Fruit fly (Drosophila melanogaster) whole organism, prepupa: ENCODE measurements around the gene SPH93.

Source experiments
- Blimp-1 ChIP-seq: fragments of 200-800 bp; sonication (Bioruptor generic); optimal IDR thresholded peaks from 3 replicates; lab custom pipeline; 2017; ENCODE audit warnings: missing biosample characterization, missing genetic modification characterization, mild to moderate bottlenecking, moderate library complexity, missing genetic modification reagents
- CG10631 ChIP-seq: fragments of 200-800 bp; sonication (Bioruptor generic); optimal IDR thresholded peaks from 2 replicates; lab custom pipeline; 2016; ENCODE audit warnings: missing biosample characterization, missing genetic modification characterization
- CG10669 ChIP-seq: fragments of 200-800 bp; sonication (Bioruptor generic); optimal IDR thresholded peaks from 3 replicates; lab custom pipeline; 2018; ENCODE audit warnings: missing biosample characterization, mild to moderate bottlenecking, missing genetic modification characterization, moderate library complexity
- CG11762 ChIP-seq: fragments of 200-800 bp; sonication (Bioruptor generic); optimal IDR thresholded peaks from 3 replicates; lab custom pipeline; 2016; ENCODE audit warnings: missing biosample characterization, missing genetic modification characterization; ENCODE audit not compliant: insufficient read depth
- CG15336 ChIP-seq: fragments of 200-800 bp; sonication (Bioruptor generic); IDR thresholded peaks from 2 replicates; pipeline ENCODE4 v1.3.6; 2022; ENCODE audit warnings: missing biosample characterization, missing genetic modification characterization
- CG1621 ChIP-seq: fragments of 200-800 bp; sonication (Bioruptor generic); optimal IDR thresholded peaks from 3 replicates; lab custom pipeline; 2018; ENCODE audit warnings: missing biosample characterization, mild to moderate bottlenecking, missing genetic modification characterization
- CG16779 ChIP-seq: fragments of 200-800 bp; sonication (Bioruptor generic); optimal IDR thresholded peaks from 3 replicates; lab custom pipeline; 2017; ENCODE audit warnings: missing biosample characterization, mild to moderate bottlenecking, missing genetic modification characterization
- CG3032 ChIP-seq: fragments of 200-800 bp; optimal IDR thresholded peaks from 2 replicates; lab custom pipeline; 2019; ENCODE audit warnings: missing biosample characterization, mild to moderate bottlenecking, missing genetic modification characterization, moderate library complexity
- CG31627 ChIP-seq: fragments of 200-800 bp; sonication (Bioruptor generic); optimal IDR thresholded peaks from 3 replicates; lab custom pipeline; 2016; ENCODE audit warnings: missing biosample characterization, missing genetic modification characterization
- CG32006 ChIP-seq: fragments of 200-800 bp; sonication (Bioruptor generic); optimal IDR thresholded peaks from 3 replicates; lab custom pipeline; 2017; ENCODE audit warnings: missing biosample characterization, mild to moderate bottlenecking, missing genetic modification characterization
- CG34406 ChIP-seq: fragments of 200-800 bp; sonication (Bioruptor generic); optimal IDR thresholded peaks from 3 replicates; lab custom pipeline; 2016; ENCODE audit warnings: missing biosample characterization, missing genetic modification characterization
- CG4318 ChIP-seq: fragments of 200-800 bp; sonication (Bioruptor generic); optimal IDR thresholded peaks from 3 replicates; lab custom pipeline; 2017; ENCODE audit warnings: missing biosample characterization, mild to moderate bottlenecking, missing genetic modification characterization
- CG6163 ChIP-seq: fragments of 200-800 bp; sonication (Bioruptor generic); IDR thresholded peaks from 3 replicates; pipeline ENCODE4 v1.3.6; 2022; ENCODE audit warnings: missing biosample characterization, missing genetic modification characterization
- CG6792 ChIP-seq: fragments of 200-800 bp; sonication (Bioruptor generic); optimal IDR thresholded peaks from 3 replicates; lab custom pipeline; 2016; ENCODE audit warnings: missing biosample characterization, missing genetic modification characterization
- CG6808 ChIP-seq: fragments of 200-800 bp; sonication (Bioruptor generic); optimal IDR thresholded peaks from 3 replicates; lab custom pipeline; 2017; ENCODE audit warnings: missing biosample characterization, missing genetic modification characterization, mild to moderate bottlenecking, moderate library complexity, missing genetic modification reagents
- CG8119 ChIP-seq: fragments of 200-800 bp; sonication (Bioruptor generic); IDR thresholded peaks from 3 replicates; pipeline ENCODE4 v1.3.6; 2022; ENCODE audit warnings: missing biosample characterization, missing genetic modification characterization
- CG8319 ChIP-seq: fragments of 200-800 bp; sonication (Bioruptor generic); optimal IDR thresholded peaks from 3 replicates; lab custom pipeline; 2016; ENCODE audit warnings: missing biosample characterization, missing genetic modification characterization
- CG8632 ChIP-seq: fragments of 200-800 bp; sonication (Bioruptor generic); optimal IDR thresholded peaks from 3 replicates; lab custom pipeline; 2016; ENCODE audit warnings: missing biosample characterization, missing genetic modification characterization
- CG9139 ChIP-seq: fragments of 200-800 bp; sonication (Bioruptor generic); optimal IDR thresholded peaks from 3 replicates; lab custom pipeline; 2017; ENCODE audit warnings: missing biosample characterization, mild to moderate bottlenecking, missing genetic modification characterization
- Eip75B ChIP-seq: fragments of 200-800 bp; sonication (Bioruptor generic); optimal IDR thresholded peaks from 3 replicates; lab custom pipeline; 2016; ENCODE audit warnings: missing biosample characterization, missing genetic modification characterization
- Eip78C ChIP-seq: fragments of 200-800 bp; sonication (Bioruptor generic); peaks from one replicate; lab custom pipeline; 2016; ENCODE audit warnings: missing biosample characterization, missing genetic modification characterization
- Ets21C ChIP-seq: fragments of 200-800 bp; sonication (Bioruptor generic); optimal IDR thresholded peaks from 3 replicates; lab custom pipeline; 2016; ENCODE audit warnings: missing biosample characterization, missing genetic modification characterization
- Ets96B ChIP-seq: fragments of 200-800 bp; optimal IDR thresholded peaks from 2 replicates; lab custom pipeline; 2019; ENCODE audit warnings: missing biosample characterization, mild to moderate bottlenecking, missing genetic modification characterization, moderate library complexity
- Gug ChIP-seq: fragments of 200-800 bp; sonication (Bioruptor generic); IDR thresholded peaks from 2 replicates; pipeline ENCODE4 v1.3.6; 2022; ENCODE audit warnings: missing biosample characterization, missing genetic modification characterization
- Hr38 ChIP-seq: sonication (Bioruptor generic); optimal IDR thresholded peaks from 2 replicates; lab custom pipeline; 2016; ENCODE audit warnings: missing biosample characterization, missing genetic modification characterization
- Hr39 ChIP-seq: fragments of 200-800 bp; sonication (Bioruptor generic); optimal IDR thresholded peaks from 2 replicates; lab custom pipeline; 2016; ENCODE audit warnings: missing biosample characterization, missing genetic modification characterization
- Hr4 ChIP-seq: fragments of 200-800 bp; sonication (Bioruptor generic); optimal IDR thresholded peaks from 3 replicates; lab custom pipeline; 2016; ENCODE audit warnings: missing biosample characterization, missing genetic modification characterization
- Lpt ChIP-seq: fragments of 200-800 bp; sonication (Bioruptor generic); optimal IDR thresholded peaks from 3 replicates; lab custom pipeline; 2016; ENCODE audit warnings: missing biosample characterization, missing genetic modification characterization
- OdsH ChIP-seq: fragments of 200-800 bp; sonication (Bioruptor generic); optimal IDR thresholded peaks from 3 replicates; lab custom pipeline; 2016; ENCODE audit warnings: missing biosample characterization, missing genetic modification characterization
- Sox102F ChIP-seq: fragments of 200-800 bp; sonication (Bioruptor generic); optimal IDR thresholded peaks from 2 replicates; lab custom pipeline; 2016; ENCODE audit warnings: missing biosample characterization, mild to moderate bottlenecking, missing genetic modification characterization
- Sox15 ChIP-seq: fragments of 200-800 bp; sonication (Bioruptor generic); optimal IDR thresholded peaks from 3 replicates; lab custom pipeline; 2016; ENCODE audit warnings: missing biosample characterization, missing genetic modification characterization
- achi ChIP-seq: fragments of 200-800 bp; sonication (Bioruptor generic); optimal IDR thresholded peaks from 3 replicates; lab custom pipeline; 2016; ENCODE audit warnings: missing biosample characterization, missing genetic modification characterization
- acj6 ChIP-seq: fragments of 200-800 bp; sonication (Bioruptor generic); optimal IDR thresholded peaks from 3 replicates; lab custom pipeline; 2016; ENCODE audit warnings: missing biosample characterization, missing genetic modification characterization
- cyc ChIP-seq: fragments of 200-800 bp; sonication (Bioruptor generic); optimal IDR thresholded peaks from 3 replicates; lab custom pipeline; 2016; ENCODE audit warnings: missing biosample characterization, missing genetic modification characterization
- dac ChIP-seq: fragments of 200-800 bp; sonication (Bioruptor generic); optimal IDR thresholded peaks from 2 replicates; lab custom pipeline; 2017; ENCODE audit warnings: missing biosample characterization, mild to moderate bottlenecking, missing genetic modification characterization
- dsx ChIP-seq: fragments of 200-800 bp; optimal IDR thresholded peaks from 3 replicates; lab custom pipeline; 2019; ENCODE audit warnings: missing biosample characterization, mild to moderate bottlenecking, missing genetic modification characterization, moderate library complexity; ENCODE audit not compliant: poor library complexity, severe bottlenecking
- eg ChIP-seq: fragments of 200-800 bp; sonication (Bioruptor generic); IDR thresholded peaks from 3 replicates; pipeline ENCODE4 v1.3.6; 2022; ENCODE audit warnings: missing biosample characterization, missing genetic modification characterization
- esn ChIP-seq: fragments of 200-800 bp; sonication (Bioruptor generic); optimal IDR thresholded peaks from 2 replicates; lab custom pipeline; 2016; ENCODE audit warnings: missing biosample characterization, mild to moderate bottlenecking, missing genetic modification characterization, moderate library complexity
- fkh ChIP-seq: fragments of 200-800 bp; sonication (Bioruptor generic); optimal IDR thresholded peaks from 3 replicates; lab custom pipeline; 2017; ENCODE audit warnings: missing biosample characterization, mild to moderate bottlenecking, missing genetic modification characterization, moderate library complexity
- lz ChIP-seq: fragments of 200-800 bp; sonication (Bioruptor generic); optimal IDR thresholded peaks from 3 replicates; lab custom pipeline; 2016; ENCODE audit warnings: missing biosample characterization, missing genetic modification characterization
- net ChIP-seq: fragments of 200-800 bp; sonication (Bioruptor generic); optimal IDR thresholded peaks from 3 replicates; lab custom pipeline; 2016; ENCODE audit warnings: missing biosample characterization, missing genetic modification characterization
- pdm3 ChIP-seq: fragments of 200-800 bp; sonication (Bioruptor generic); optimal IDR thresholded peaks from 3 replicates; lab custom pipeline; 2016; ENCODE audit warnings: missing biosample characterization, missing genetic modification characterization
- salr ChIP-seq, 2 experiments: fragments of 200-800 bp; sonication (Bioruptor generic); optimal IDR thresholded peaks; 3 replicates each; lab custom pipeline; 2016 to 2018; ENCODE audit warnings: missing biosample characterization in 2 of 2, missing genetic modification characterization in 2 of 2, mild to moderate bottlenecking in 1 of 2
- svp ChIP-seq: fragments of 200-800 bp; sonication (Bioruptor generic); peaks from one replicate; lab custom pipeline; 2016; ENCODE audit warnings: missing biosample characterization, missing genetic modification characterization
- topi ChIP-seq: fragments of 200-800 bp; sonication (Bioruptor generic); optimal IDR thresholded peaks from 3 replicates; lab custom pipeline; 2016; ENCODE audit warnings: missing biosample characterization, missing genetic modification characterization

SPH93 gene

DNA sequence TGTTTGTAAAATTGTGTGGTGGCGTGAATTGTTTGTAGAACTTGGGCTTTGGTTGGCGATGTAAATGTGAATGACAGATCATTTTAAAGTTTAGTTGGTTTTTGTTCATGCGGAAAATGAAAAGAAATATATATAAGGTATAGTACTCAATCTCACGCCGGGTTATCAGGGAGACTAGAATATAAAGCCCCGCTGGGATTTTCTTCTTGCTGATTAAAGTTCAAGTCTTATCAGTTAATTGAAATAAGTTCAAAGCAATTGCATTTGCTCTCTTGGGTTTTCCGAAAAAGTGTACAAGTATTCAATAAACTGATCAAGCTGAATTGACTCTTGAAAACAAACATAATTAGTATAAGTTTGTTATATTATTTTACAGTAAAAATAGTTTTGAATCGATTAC, 30.3 kb downstream of the SPH93 start:
- peak; percentile 92 for TF ChIP-seq svp (GFP tag; lab: Kevin White, UChicago)
- no peak for TF ChIP-seq CG31627

DNA sequence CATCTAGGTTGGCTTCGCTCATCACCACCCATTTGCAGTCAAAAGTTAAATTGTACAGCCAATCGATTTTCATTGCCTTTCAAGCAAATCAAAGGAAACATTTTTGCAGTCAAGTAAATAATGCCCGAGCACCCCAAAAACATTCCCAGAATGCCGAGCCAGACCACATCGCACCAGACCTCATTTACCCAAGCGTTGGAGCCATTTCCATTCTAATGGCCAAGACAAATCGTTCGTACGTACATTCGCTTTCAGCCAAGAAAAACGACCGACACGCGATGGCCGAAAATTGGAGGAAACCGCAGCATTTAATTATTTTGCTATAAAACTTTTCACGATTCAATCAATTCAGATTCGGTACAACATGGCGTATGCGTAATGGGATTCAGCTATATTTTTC, 30.7 kb downstream of the SPH93 start:
- no peak for TF ChIP-seq CG3032 (tag; lab: Kevin White, UChicago)
- TF ChIP-seq OdsH = no peak
- TF ChIP-seq CG6792 (GFP tag; lab: Kevin White, UChicago) = no peak
- no peak for TF ChIP-seq svp (GFP tag; lab: Kevin White, UChicago)
- no peak for TF ChIP-seq Eip78C (GFP tag; lab: Kevin White, UChicago)
- TF ChIP-seq Ets96B (tag; lab: Kevin White, UChicago) = no peak
- TF ChIP-seq Hr38 (GFP tag; lab: Kevin White, UChicago) = no peak
- TF ChIP-seq Gug (GFP tag; lab: Robert Waterston, UW) = no peak
- no peak for TF ChIP-seq CG6163 (GFP tag; lab: Robert Waterston, UW)
- no peak for TF ChIP-seq Sox102F
- no peak for TF ChIP-seq CG8632 (GFP tag; lab: Kevin White, UChicago)
- no peak for TF ChIP-seq cyc (GFP tag; lab: Kevin White, UChicago)
- no peak for TF ChIP-seq Ets21C (GFP tag; lab: Kevin White, UChicago)

DNA sequence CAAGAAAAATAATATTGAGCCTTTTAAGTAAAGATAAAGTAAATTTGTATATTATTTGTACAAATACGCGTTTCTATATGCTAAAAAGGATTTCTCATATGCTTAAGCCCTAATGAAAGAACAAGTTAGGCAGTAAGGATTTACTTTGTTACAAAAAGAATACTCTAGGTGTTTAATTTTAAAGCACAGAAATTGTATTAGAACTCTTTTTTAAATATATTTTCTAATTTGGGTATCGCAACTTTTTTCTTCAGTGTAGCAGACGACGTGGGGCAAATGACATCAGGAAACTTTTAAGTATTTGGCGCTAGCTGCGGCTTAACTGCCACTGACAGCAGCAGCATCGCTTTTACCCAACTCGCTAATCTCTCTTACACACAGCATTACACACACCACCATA, 33.6 kb downstream of the SPH93 start:
- no peak for TF ChIP-seq CG3032 (tag; lab: Kevin White, UChicago)
- peak; percentile 6 for TF ChIP-seq CG31627
- TF ChIP-seq CG6808 (GFP tag; lab: Kevin White, UChicago) = no peak
- peak; percentile 3 for TF ChIP-seq Ets96B (tag; lab: Kevin White, UChicago)
- TF ChIP-seq Eip78C (GFP tag; lab: Kevin White, UChicago) = peak; percentile 61
- TF ChIP-seq pdm3 (GFP tag; lab: Kevin White, UChicago) = peak; percentile 29
- peak; percentile 3 for TF ChIP-seq acj6 (GFP tag; lab: Kevin White, UChicago)
- no peak for TF ChIP-seq Hr38 (GFP tag; lab: Kevin White, UChicago)
- TF ChIP-seq svp (GFP tag; lab: Kevin White, UChicago) = peak; percentile 67
- TF ChIP-seq Hr39 (GFP tag; lab: Kevin White, UChicago) = no peak

DNA sequence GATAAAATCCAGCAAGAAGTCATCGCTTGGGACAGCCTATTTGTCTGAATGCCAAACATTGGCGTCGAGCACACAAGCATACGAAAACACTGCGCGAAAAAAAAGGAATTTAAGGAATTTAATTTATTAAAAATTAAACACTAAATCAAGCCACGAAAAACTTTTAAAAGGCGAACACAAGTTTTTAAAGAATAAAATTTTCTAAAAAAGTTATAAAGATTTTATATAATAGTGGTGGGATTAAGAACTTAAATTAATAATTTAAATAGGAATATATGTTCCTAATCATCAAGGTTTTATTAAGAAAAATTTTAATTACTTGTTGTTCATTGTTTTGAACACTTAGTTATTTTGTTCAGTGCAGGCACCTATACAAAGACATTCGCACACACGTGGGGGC, 34.4 kb downstream of the SPH93 start:
- TF ChIP-seq CG15336 (GFP tag; lab: Robert Waterston, UW) = peak; percentile 61; the same call in 1 of the 2 replicates
- TF ChIP-seq CG11762 (GFP tag; lab: Kevin White, UChicago) = peak; percentile 21
- no peak for TF ChIP-seq topi (GFP tag; lab: Kevin White, UChicago)
- TF ChIP-seq OdsH = peak; percentile 35
- no peak for TF ChIP-seq salr (GFP tag; optimal IDR thresholded peaks at IDR 0.05; lab: Kevin White, UChicago)
- TF ChIP-seq Sox15 (GFP tag; lab: Kevin White, UChicago) = peak; percentile 3
- peak; percentile 7 for TF ChIP-seq CG4318
- TF ChIP-seq esn (GFP tag; lab: Kevin White, UChicago) = peak; percentile 79
- TF ChIP-seq lz (GFP tag; lab: Kevin White, UChicago) = peak; percentile 46
- peak; percentile 21 for TF ChIP-seq CG6792 (GFP tag; lab: Kevin White, UChicago)
- TF ChIP-seq fkh (GFP tag; lab: Kevin White, UChicago) = no peak
- TF ChIP-seq CG8319 (GFP tag; lab: Kevin White, UChicago) = peak; percentile 20
- TF ChIP-seq CG3032 (tag; lab: Kevin White, UChicago) = peak; percentile 78
- no peak for TF ChIP-seq CG16779
- no peak for TF ChIP-seq dac (GFP tag; lab: Kevin White, UChicago)
- TF ChIP-seq CG8119 = peak; percentile 57; the same call in 2 of the 3 replicates
- peak; percentile 52 for TF ChIP-seq CG31627
- no peak for TF ChIP-seq CG1621 (tag; lab: Kevin White, UChicago)
- peak; percentile 45; the same call in 1 of the 3 replicates for TF ChIP-seq eg (GFP tag; lab: Robert Waterston, UW)
- no peak for TF ChIP-seq Hr39 (GFP tag; lab: Kevin White, UChicago)
- peak; percentile 49 for TF ChIP-seq CG34406 (GFP tag; lab: Kevin White, UChicago)
- no peak for TF ChIP-seq Lpt (GFP tag; lab: Kevin White, UChicago)
- TF ChIP-seq achi (GFP tag; lab: Kevin White, UChicago) = peak; percentile 26
- no peak for TF ChIP-seq dsx (GFP tag; lab: Kevin White, UChicago)
- no peak for TF ChIP-seq Ets96B (tag; lab: Kevin White, UChicago)
- peak; percentile 59 for TF ChIP-seq CG6808 (GFP tag; lab: Kevin White, UChicago)
- peak; percentile 57 for TF ChIP-seq CG10669 (GFP tag; lab: Kevin White, UChicago)
- TF ChIP-seq CG32006 (GFP tag; lab: Kevin White, UChicago) = peak; percentile 36
- TF ChIP-seq net (GFP tag; lab: Kevin White, UChicago) = no peak
- peak; percentile 55 for TF ChIP-seq Eip75B (GFP tag; lab: Kevin White, UChicago)
- TF ChIP-seq CG9139 = no peak
- TF ChIP-seq CG10631 (GFP tag; lab: Kevin White, UChicago) = peak; percentile 51
- TF ChIP-seq Blimp-1 (GFP tag; lab: Kevin White, UChicago) = peak; percentile 10
- TF ChIP-seq Hr4 = no peak
